Worm (Caenorhabditis elegans) whole organism, late embryonic: ENCODE measurements around the gene Y56A3A.28.
A peak's percentile ranks its signal among the peaks of the same experiment; 100 is the strongest.

Source experiments
- C38D4.7 ChIP-seq: fragments of 200-800 bp; sonication (Bioruptor generic); optimal IDR thresholded peaks from 2 replicates; lab custom pipeline; 2018; ENCODE audit warnings: mild to moderate bottlenecking, missing genetic modification characterization, moderate library complexity, missing compliant biosample characterization
- K02D7.2 ChIP-seq: sonication (generic microtip); optimal IDR thresholded peaks from 2 replicates; lab custom pipeline; 2017; ENCODE audit warnings: mild to moderate bottlenecking, missing genetic modification characterization, missing compliant biosample characterization
- Y22D7AL.16 ChIP-seq: sonication (generic microtip); optimal IDR thresholded peaks from 2 replicates; lab custom pipeline; 2016; ENCODE audit warnings: missing genetic modification characterization, missing compliant biosample characterization
- ama-1 ChIP-seq: fragments of 150-350 bp; optimal IDR thresholded peaks from 2 replicates; lab custom pipeline; 2014
- ceh-19 ChIP-seq: fragments of 200-800 bp; sonication (Bioruptor generic); optimal IDR thresholded peaks from 2 replicates; lab custom pipeline; 2018; ENCODE audit warnings: mild to moderate bottlenecking, missing genetic modification characterization, missing compliant biosample characterization
- ceh-2 ChIP-seq: sonication (generic microtip); optimal IDR thresholded peaks from 2 replicates; lab custom pipeline; 2016; ENCODE audit warnings: missing genotype, missing genetic modification characterization, missing compliant biosample characterization
- ceh-22 ChIP-seq: sonication (generic microtip); optimal IDR thresholded peaks from 2 replicates; lab custom pipeline; 2017; ENCODE audit warnings: missing biosample characterization, missing genetic modification characterization
- ceh-30 ChIP-seq: fragments of 150-350 bp; optimal IDR thresholded peaks from 2 replicates; lab custom pipeline; 2014; ENCODE audit warnings: missing biosample characterization, missing genetic modification characterization
- ceh-31 ChIP-seq: sonication (generic microtip); optimal IDR thresholded peaks from 2 replicates; lab custom pipeline; 2016; ENCODE audit warnings: missing genetic modification characterization, missing compliant biosample characterization
- ceh-6 ChIP-seq: fragments of 200-800 bp; sonication (Bioruptor generic); optimal IDR thresholded peaks from 2 replicates; lab custom pipeline; 2018; ENCODE audit warnings: mild to moderate bottlenecking, missing genetic modification characterization, missing compliant biosample characterization
- ceh-9 ChIP-seq: sonication (generic microtip); optimal IDR thresholded peaks from 2 replicates; lab custom pipeline; 2016; ENCODE audit warnings: mild to moderate bottlenecking, missing genetic modification characterization, inconsistent platforms, missing compliant biosample characterization
- elt-2 ChIP-seq: sonication (generic microtip); optimal IDR thresholded peaks from 2 replicates; lab custom pipeline; 2016; ENCODE audit warnings: missing genetic modification reagents, missing genetic modification characterization, missing compliant biosample characterization
- elt-4 ChIP-seq: sonication (generic microtip); optimal IDR thresholded peaks from 2 replicates; lab custom pipeline; 2016; ENCODE audit warnings: missing genetic modification characterization, missing compliant biosample characterization
- ets-4 ChIP-seq: sonication (generic microtip); optimal IDR thresholded peaks from 2 replicates; lab custom pipeline; 2016; ENCODE audit warnings: missing genetic modification characterization, missing compliant biosample characterization
- fax-1 ChIP-seq: sonication (generic microtip); optimal IDR thresholded peaks from 2 replicates; lab custom pipeline; 2016; ENCODE audit warnings: missing genotype, missing genetic modification characterization, missing compliant biosample characterization
- fkh-10 ChIP-seq: fragments of 150-350 bp; optimal IDR thresholded peaks from 2 replicates; lab custom pipeline; 2014; ENCODE audit warnings: missing biosample characterization, missing genetic modification reagents, missing genetic modification characterization
- fkh-6 ChIP-seq: sonication (generic microtip); optimal IDR thresholded peaks from 2 replicates; lab custom pipeline; 2016; ENCODE audit warnings: missing genetic modification characterization, missing compliant biosample characterization
- gmeb-2 ChIP-seq: sonication (generic microtip); optimal IDR thresholded peaks from 2 replicates; lab custom pipeline; 2016; ENCODE audit warnings: missing genetic modification characterization, inconsistent platforms, missing compliant biosample characterization
- hlh-13 ChIP-seq: fragments of 200-800 bp; sonication (Bioruptor generic); optimal IDR thresholded peaks from 2 replicates; lab custom pipeline; 2018; ENCODE audit warnings: mild to moderate bottlenecking, missing genetic modification characterization, missing compliant biosample characterization
- hlh-15 ChIP-seq: sonication (generic microtip); optimal IDR thresholded peaks from 2 replicates; lab custom pipeline; 2016; ENCODE audit warnings: missing genetic modification characterization, missing compliant biosample characterization
- hlh-6 ChIP-seq: sonication (generic microtip); optimal IDR thresholded peaks from 2 replicates; lab custom pipeline; 2016; ENCODE audit warnings: missing genotype, missing genetic modification characterization, missing compliant biosample characterization
- hlh-8 ChIP-seq: sonication (generic microtip); optimal IDR thresholded peaks from 2 replicates; lab custom pipeline; 2016; ENCODE audit warnings: missing genotype, missing genetic modification characterization, missing compliant biosample characterization
- lin-11 ChIP-seq: fragments of 200-800 bp; sonication (Bioruptor generic); optimal IDR thresholded peaks from 2 replicates; lab custom pipeline; 2018; ENCODE audit warnings: mild to moderate bottlenecking, missing genetic modification characterization, missing compliant biosample characterization
- madf-2 ChIP-seq: sonication (generic microtip); optimal IDR thresholded peaks from 2 replicates; lab custom pipeline; 2017; ENCODE audit warnings: missing genetic modification characterization, missing compliant biosample characterization
- mec-3 ChIP-seq: sonication (generic microtip); optimal IDR thresholded peaks from 2 replicates; lab custom pipeline; 2016; ENCODE audit warnings: borderline replicate concordance, missing genetic modification characterization, missing compliant biosample characterization
- nfya-1 ChIP-seq: sonication (generic microtip); optimal IDR thresholded peaks from 2 replicates; lab custom pipeline; 2017; ENCODE audit warnings: missing genetic modification characterization, mild to moderate bottlenecking, missing compliant biosample characterization, antibody characterized with exemption, moderate library complexity
- nhr-11 ChIP-seq: fragments of 150-350 bp; optimal IDR thresholded peaks from 2 replicates; lab custom pipeline; 2014; ENCODE audit warnings: missing biosample characterization, missing genetic modification characterization
- nhr-232 ChIP-seq: sonication (generic microtip); optimal IDR thresholded peaks from 2 replicates; lab custom pipeline; 2016; ENCODE audit warnings: missing genetic modification characterization, missing compliant biosample characterization
- npax-4 ChIP-seq: sonication (generic microtip); optimal IDR thresholded peaks from 2 replicates; lab custom pipeline; 2016; ENCODE audit warnings: missing genetic modification characterization, missing compliant biosample characterization
- odd-2 ChIP-seq: sonication (generic microtip); optimal IDR thresholded peaks from 2 replicates; lab custom pipeline; 2017; ENCODE audit warnings: antibody characterized with exemption, mild to moderate bottlenecking, missing genetic modification characterization, missing compliant biosample characterization
- pag-3 ChIP-seq: sonication (generic microtip); optimal IDR thresholded peaks from 2 replicates; lab custom pipeline; 2016; ENCODE audit warnings: missing compliant biosample characterization, missing genetic modification characterization, borderline replicate concordance
- pha-2 ChIP-seq: sonication (generic microtip); optimal IDR thresholded peaks from 2 replicates; lab custom pipeline; 2017; ENCODE audit warnings: mild to moderate bottlenecking, missing genetic modification characterization, missing compliant biosample characterization
- pqm-1 ChIP-seq: sonication (generic microtip); optimal IDR thresholded peaks from 2 replicates; lab custom pipeline; 2016; ENCODE audit warnings: missing genetic modification characterization, missing compliant biosample characterization
- ref-2 ChIP-seq: sonication (generic microtip); optimal IDR thresholded peaks from 2 replicates; lab custom pipeline; 2016; ENCODE audit warnings: missing genetic modification characterization, missing compliant biosample characterization
- sdc-2 ChIP-seq: sonication (generic microtip); optimal IDR thresholded peaks from 2 replicates; lab custom pipeline; 2016; ENCODE audit warnings: missing genotype, missing genetic modification characterization, missing compliant biosample characterization
- sox-2 ChIP-seq: fragments of 200-800 bp; sonication (Bioruptor generic); IDR thresholded peaks from 2 replicates; pipeline ENCODE4 v1.3.6; 2022; ENCODE audit warnings: missing genetic modification reagents, missing genetic modification characterization, missing compliant biosample characterization
- unc-3 ChIP-seq, 2 experiments: fragments of 200-800 bp in 1 of 2; sonication (Bioruptor generic) in 1 of 2; sonication (generic microtip) in 1 of 2; conservative IDR thresholded peaks in 1 of 2; optimal IDR thresholded peaks in 1 of 2; 2 replicates each; pipeline versions ENCODE4 v1.3.6 to Lab custom; 2016 to 2022; ENCODE audit warnings: missing compliant biosample characterization in 2 of 2, missing genetic modification characterization in 2 of 2, missing genetic modification reagents in 1 of 2
- unc-55 ChIP-seq: sonication (generic microtip); optimal IDR thresholded peaks from 2 replicates; lab custom pipeline; 2017; ENCODE audit warnings: missing biosample characterization, missing genetic modification reagents, missing genetic modification characterization
- unc-86 ChIP-seq: sonication (generic microtip); optimal IDR thresholded peaks from 2 replicates; lab custom pipeline; 2016; ENCODE audit warnings: missing genetic modification characterization, missing compliant biosample characterization
- zip-5 ChIP-seq: sonication (generic microtip); optimal IDR thresholded peaks from 2 replicates; lab custom pipeline; 2016; ENCODE audit warnings: missing genetic modification characterization, missing compliant biosample characterization
- ztf-16 ChIP-seq: sonication (generic microtip); optimal IDR thresholded peaks from 2 replicates; lab custom pipeline; 2017; ENCODE audit warnings: missing genetic modification characterization, missing compliant biosample characterization

Y56A3A.28 gene

DNA sequence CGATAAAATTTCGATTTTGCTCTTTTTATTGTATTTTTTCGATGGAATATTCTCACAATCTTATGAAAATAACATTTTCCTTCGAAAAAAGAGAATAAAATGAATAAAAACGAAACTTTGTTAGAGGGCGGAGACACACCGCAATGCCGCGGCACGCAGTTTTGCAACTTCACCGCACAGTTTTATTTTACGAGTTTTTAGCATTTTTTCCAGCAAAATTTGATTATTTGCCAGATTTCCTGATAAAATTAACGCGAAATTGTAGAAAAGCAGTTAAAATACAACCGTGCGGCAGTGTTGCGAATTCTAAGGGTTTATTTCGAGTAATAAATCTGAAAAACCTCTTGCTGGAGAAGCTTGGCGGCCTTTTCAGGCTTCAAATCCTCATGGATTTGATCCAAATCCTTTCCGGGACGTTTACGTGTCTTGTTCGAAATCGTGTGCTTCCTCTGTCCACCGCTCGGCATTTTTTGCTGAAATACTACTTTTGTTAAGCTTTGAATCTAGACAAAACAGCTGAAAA, 52.9 kb downstream of the Y56A3A.28 start, which contains the start of gene znf-593:
Gene znf-593, minus strand, starts transcription at position 473 of the 523 bp plus-strand sequence.
- TF ChIP-seq ceh-6 (GFP tag; lab: Kevin White, UChicago) (no peak), K02D7.2 (peak; percentile 28)

- TF ChIP-seq nfya-1 (tag; lab: Kevin White, UChicago): no peak
- no peak for TF ChIP-seq ceh-31
- TF ChIP-seq lin-11 (tag; lab: Kevin White, UChicago): no peak
- no peak for TF ChIP-seq C38D4.7 (GFP tag; lab: Kevin White, UChicago)
- TF ChIP-seq hlh-13 (GFP tag; lab: Kevin White, UChicago): no peak
- TF ChIP-seq nhr-11 (tag; lab: Kevin White, UChicago): no peak
- no peak for TF ChIP-seq elt-4 (tag; lab: Kevin White, UChicago)
- TF ChIP-seq zip-5 (tag; lab: Kevin White, UChicago): no peak
- TF ChIP-seq unc-55 (GFP tag; lab: Kevin White, UChicago): no peak
- TF ChIP-seq K02D7.2: no peak
- no peak for TF ChIP-seq nhr-232
- no peak for TF ChIP-seq fkh-6 (tag; lab: Kevin White, UChicago)
- TF ChIP-seq, all 69 proteins: peak for 0
Observed at ce11 chrIII:11917525-11917924, 53.6 kb downstream of the Y56A3A.28 start.

DNA sequence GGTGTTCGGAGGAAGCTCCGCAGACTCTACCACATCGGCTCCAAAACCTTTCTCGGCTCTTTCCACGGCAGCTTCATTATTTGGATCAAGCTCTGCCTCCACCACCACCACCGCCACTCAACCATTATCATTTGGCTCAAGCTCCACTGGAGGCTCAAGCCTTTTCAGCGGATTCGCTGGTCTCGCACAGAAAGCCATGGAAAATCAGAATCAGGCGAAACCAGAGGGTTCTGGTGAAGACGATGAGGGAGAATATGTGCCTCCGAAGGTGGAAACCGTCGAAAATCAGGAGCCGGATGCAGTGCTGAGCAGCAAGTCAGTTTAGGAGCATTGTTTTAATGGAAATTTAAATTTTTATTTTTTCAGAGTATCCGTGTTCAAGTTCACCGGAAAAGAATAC, 54.1 kb downstream of the Y56A3A.28 start:
- TF ChIP-seq hlh-6 (peak; percentile 14), ama-1 (lab: Kevin White, UChicago) (no peak), ceh-30 (no peak), fkh-6 (tag; lab: Kevin White, UChicago) (no peak), ceh-9 (no peak)

ce11 chrIII:11916260-11916659, 54.9 kb downstream of the Y56A3A.28 start:
- no peak for TF ChIP-seq ceh-19 (GFP tag; lab: Kevin White, UChicago)
- TF ChIP-seq sdc-2: no peak
- TF ChIP-seq elt-4 (tag; lab: Kevin White, UChicago): no peak
- TF ChIP-seq sox-2: no peak
- no peak for TF ChIP-seq ztf-16 (tag; lab: Kevin White, UChicago)
- no peak for TF ChIP-seq mec-3
- no peak for TF ChIP-seq pqm-1 (tag; lab: Kevin White, UChicago)
- no peak for TF ChIP-seq hlh-8 (tag; lab: Kevin White, UChicago)
- no peak for TF ChIP-seq C38D4.7 (GFP tag; lab: Kevin White, UChicago)
- TF ChIP-seq ceh-6 (GFP tag; lab: Kevin White, UChicago): no peak
- no peak for TF ChIP-seq lin-11 (tag; lab: Kevin White, UChicago)
- TF ChIP-seq, all 69 proteins: peak for 0

ce11 chrIII:11915666-11916065, 55.5 kb downstream of the Y56A3A.28 start, which contains the start of the genes ndab-1 and npp-16:
Gene ndab-1 (minus strand): TSS chrIII:11915712.
Gene npp-16 (plus strand): TSS chrIII:11915928.
- TF ChIP-seq pqm-1 (tag; lab: Kevin White, UChicago) (no peak), ref-2 (tag; lab: Kevin White, UChicago) (peak; percentile 8), odd-2 (tag; lab: Kevin White, UChicago) (no peak), nfya-1 (tag; lab: Kevin White, UChicago) (peak; percentile 17), pag-3 (tag; lab: Kevin White, UChicago) (no peak), madf-2 (tag; lab: Kevin White, UChicago) (no peak), elt-4 (tag; lab: Kevin White, UChicago) (no peak), fkh-10 (GFP tag; lab: Kevin White, UChicago) (no peak), K02D7.2 (peak; percentile 14)

ce11 chrIII:11914220-11914619, 57.0 kb downstream of the Y56A3A.28 start, which contains the start of gene Y56A3A.16:
Gene Y56A3A.16 (minus strand): TSS chrIII:11914320.
- TF ChIP-seq hlh-15 (tag; lab: Kevin White, UChicago): no peak
- TF ChIP-seq npax-4: no peak
- TF ChIP-seq gmeb-2 (tag; lab: Kevin White, UChicago): no peak
- TF ChIP-seq ceh-9: no peak
- TF ChIP-seq ceh-31: no peak
- no peak for TF ChIP-seq pha-2 (tag; lab: Kevin White, UChicago)
- no peak for TF ChIP-seq mec-3
- TF ChIP-seq elt-4 (tag; lab: Kevin White, UChicago): no peak
- TF ChIP-seq unc-55 (GFP tag; lab: Kevin White, UChicago): no peak
- TF ChIP-seq unc-3 (GFP tag; conservative IDR thresholded peaks at IDR 0.05; lab: Robert Waterston, UW): no peak
- TF ChIP-seq unc-3 (tag; optimal IDR thresholded peaks at IDR 0.05; lab: Kevin White, UChicago): no peak
- TF ChIP-seq ref-2 (tag; lab: Kevin White, UChicago): no peak
- no peak for TF ChIP-seq hlh-8 (tag; lab: Kevin White, UChicago)
- no peak for TF ChIP-seq fax-1 (tag; lab: Kevin White, UChicago)
- TF ChIP-seq elt-2: no peak
- no peak for TF ChIP-seq Y22D7AL.16 (tag; lab: Kevin White, UChicago)
- TF ChIP-seq ets-4 (tag; lab: Kevin White, UChicago): no peak
- no peak for TF ChIP-seq fkh-10 (GFP tag; lab: Kevin White, UChicago)
- TF ChIP-seq ceh-22 (tag; lab: Kevin White, UChicago): no peak
- TF ChIP-seq ceh-2 (tag; lab: Kevin White, UChicago): no peak
- TF ChIP-seq unc-86 (tag; lab: Kevin White, UChicago): no peak
